Worm (Caenorhabditis elegans): ENCODE results near the gene F35G2.5.

- no peak for TF ChIP-seq mep-1 (tag; optimal IDR thresholded peaks at IDR 0.05)
- no peak for TF ChIP-seq pha-4 (tag; optimal IDR thresholded peaks at IDR 0.05)
- no peak for TF ChIP-seq M03D4.4 (tag; optimal IDR thresholded peaks at IDR 0.05)
- no peak for TF ChIP-seq unc-62 (GFP tag; optimal IDR thresholded peaks at IDR 0.05)
- TF ChIP-seq unc-39 (tag; optimal IDR thresholded peaks at IDR 0.05): no peak
- TF ChIP-seq nhr-12 (tag; optimal IDR thresholded peaks at IDR 0.05): no peak
- TF ChIP-seq zip-8 (tag; optimal IDR thresholded peaks at IDR 0.05): no peak
- no peak for TF ChIP-seq nhr-76 (tag; optimal IDR thresholded peaks at IDR 0.05)
- TF ChIP-seq elt-3 (tag; optimal IDR thresholded peaks at IDR 0.05): no peak
- TF ChIP-seq nhr-237 (tag; optimal IDR thresholded peaks at IDR 0.05): no peak
- TF ChIP-seq elt-1 (tag; optimal IDR thresholded peaks at IDR 0.05; ENCODE audit: borderline replicate concordance, insufficient read depth): no peak
- TF ChIP-seq mab-5 (tag; optimal IDR thresholded peaks at IDR 0.05): no peak
Measured at ce11 chrIV:12265877-12266276, 46.5 kb downstream of the F35G2.5 start.

Data from whole organism, mixed stage, embryonic.